Worm (Caenorhabditis elegans) whole organism, midembryonic: Measurements from ENCODE around the gene C15F1.5.

ENCODE experiments used
- cog-1 ChIP-seq: sonication (generic microtip); optimal IDR thresholded peaks from 2 replicates; lab custom pipeline; 2016; ENCODE audit warnings: missing genetic modification characterization, missing compliant biosample characterization
- ztf-23 ChIP-seq: fragments of 200-800 bp; sonication (Bioruptor generic); IDR thresholded peaks from 2 replicates; pipeline ENCODE4 v1.3.6; 2022; ENCODE audit warnings: missing genetic modification reagents, missing genetic modification characterization, missing compliant biosample characterization

ce11 chrII:6932978-6933377 is 37.4 kb downstream of the C15F1.5 start:
- no peak for TF ChIP-seq cog-1
- TF ChIP-seq ztf-23 = no peak
